Worm (Caenorhabditis elegans) whole organism, L3 larva: ENCODE data around the gene gst-39.

Experiments
- R02D3.7 ChIP-seq: fragments of 150-350 bp; optimal IDR thresholded peaks from 2 replicates; lab custom pipeline; 2014; ENCODE audit warnings: missing biosample characterization, missing genetic modification characterization
- ama-1 ChIP-seq: fragments of 150-350 bp; optimal IDR thresholded peaks from 2 replicates; lab custom pipeline; 2018
- ceh-16 ChIP-seq: sonication (generic microtip); optimal IDR thresholded peaks from 2 replicates; lab custom pipeline; 2017; ENCODE audit warnings: missing biosample characterization, missing genetic modification characterization
- ceh-82 ChIP-seq: fragments of 150-350 bp; optimal IDR thresholded peaks from 2 replicates; lab custom pipeline; 2014; ENCODE audit warnings: missing biosample characterization, missing genetic modification characterization
- ceh-9 ChIP-seq: sonication (generic microtip); optimal IDR thresholded peaks from 2 replicates; lab custom pipeline; 2018; ENCODE audit warnings: missing biosample characterization, missing genetic modification characterization
- egl-27 ChIP-seq: sonication (generic microtip); optimal IDR thresholded peaks from 4 replicates; lab custom pipeline; 2017; ENCODE audit warnings: missing biosample characterization, missing genetic modification reagents, missing genetic modification characterization
- fkh-10 ChIP-seq: sonication (generic microtip); optimal IDR thresholded peaks from 2 replicates; lab custom pipeline; 2017; ENCODE audit warnings: missing biosample characterization, missing genetic modification reagents, missing genetic modification characterization
- lin-39 ChIP-seq: fragments of 150-350 bp; optimal IDR thresholded peaks from 2 replicates; lab custom pipeline; 2018; ENCODE audit warnings: missing biosample characterization, missing genetic modification reagents, missing genetic modification characterization
- nhr-25 ChIP-seq: sonication (generic microtip); optimal IDR thresholded peaks from 2 replicates; lab custom pipeline; 2017; ENCODE audit warnings: missing biosample characterization, missing genetic modification characterization
- pqm-1 ChIP-seq: fragments of 150-350 bp; optimal IDR thresholded peaks from 2 replicates; lab custom pipeline; 2017; ENCODE audit warnings: missing biosample characterization, missing genetic modification characterization, inconsistent platforms
- tbx-2 ChIP-seq: sonication (generic microtip); optimal IDR thresholded peaks from 2 replicates; lab custom pipeline; 2016; ENCODE audit warnings: mild to moderate bottlenecking, missing genetic modification characterization, missing compliant biosample characterization
- unc-39 ChIP-seq: sonication (generic microtip); optimal IDR thresholded peaks from 4 replicates; lab custom pipeline; 2017; ENCODE audit warnings: missing biosample characterization, missing genetic modification characterization
- ztf-11 ChIP-seq: fragments of 150-350 bp; optimal IDR thresholded peaks from 2 replicates; lab custom pipeline; 2014; ENCODE audit warnings: missing biosample characterization, missing genetic modification characterization
- ztf-4 ChIP-seq: fragments of 150-350 bp; optimal IDR thresholded peaks from 2 replicates; lab custom pipeline; 2014; ENCODE audit warnings: missing biosample characterization, missing genetic modification characterization

ce11 chrII:15204069-15204850, 32.5 kb upstream of the gst-39 start:
- no peak for TF ChIP-seq lin-39 (tag; lab: Kevin White, UChicago)
- TF ChIP-seq pqm-1, result no peak
- TF ChIP-seq ztf-4 (tag; lab: Kevin White, UChicago), result no peak
- TF ChIP-seq nhr-25 (tag; lab: Kevin White, UChicago), result no peak
- no peak for TF ChIP-seq ztf-11
- no peak for TF ChIP-seq ceh-9 (tag; lab: Kevin White, UChicago)
- TF ChIP-seq R02D3.7 (tag; lab: Kevin White, UChicago), result no peak
- TF ChIP-seq egl-27 (tag; lab: Kevin White, UChicago), result no peak
- TF ChIP-seq ama-1, result no peak
- TF ChIP-seq unc-39, result no peak
- TF ChIP-seq ceh-82 (tag; lab: Kevin White, UChicago), result no peak
- no peak for TF ChIP-seq tbx-2 (tag; lab: Kevin White, UChicago)
- no peak for TF ChIP-seq ceh-16 (tag; lab: Kevin White, UChicago)
- no peak for TF ChIP-seq fkh-10 (GFP tag; lab: Kevin White, UChicago)
